Fruit fly (Drosophila melanogaster) whole organism, pupa: Measurements from ENCODE around the gene CG9389.

Experiments
- CG13204 ChIP-seq: fragments of 200-800 bp; sonication (Bioruptor generic); optimal IDR thresholded peaks from 2 replicates; lab custom pipeline; 2018; ENCODE audit warnings: missing biosample characterization, mild to moderate bottlenecking, missing genetic modification characterization, moderate library complexity
- CG17806 ChIP-seq: fragments of 200-800 bp; sonication (Bioruptor generic); optimal IDR thresholded peaks from 2 replicates; lab custom pipeline; 2018; ENCODE audit warnings: missing biosample characterization, mild to moderate bottlenecking, missing genetic modification characterization, moderate library complexity
- CG8301 ChIP-seq: fragments of 200-800 bp; sonication (Bioruptor generic); optimal IDR thresholded peaks from 2 replicates; lab custom pipeline; 2018; ENCODE audit warnings: missing biosample characterization, mild to moderate bottlenecking, missing genetic modification characterization
- CG9948 ChIP-seq: fragments of 200-800 bp; sonication (Bioruptor generic); optimal IDR thresholded peaks from 2 replicates; lab custom pipeline; 2018; ENCODE audit warnings: missing biosample characterization, mild to moderate bottlenecking, missing genetic modification characterization, moderate library complexity
- EcR ChIP-seq: fragments of 200-800 bp; sonication (Bioruptor generic); optimal IDR thresholded peaks from 3 replicates; lab custom pipeline; 2019; ENCODE audit warnings: missing biosample characterization, missing genetic modification characterization, mild to moderate bottlenecking, moderate library complexity, missing genetic modification reagents
- fd96Ca ChIP-seq: fragments of 200-800 bp; sonication (Bioruptor generic); IDR thresholded peaks from 3 replicates; pipeline ENCODE4 v1.3.6; 2022; ENCODE audit warnings: missing biosample characterization, missing genetic modification characterization
- gl ChIP-seq: fragments of 200-800 bp; sonication (Bioruptor generic); optimal IDR thresholded peaks from 2 replicates; lab custom pipeline; 2018; ENCODE audit warnings: missing biosample characterization, mild to moderate bottlenecking, missing genetic modification characterization
- rn ChIP-seq: fragments of 200-800 bp; sonication (Bioruptor generic); IDR thresholded peaks from 2 replicates; pipeline ENCODE4 v1.3.6; 2022; ENCODE audit warnings: missing biosample characterization, missing genetic modification characterization

DNA sequence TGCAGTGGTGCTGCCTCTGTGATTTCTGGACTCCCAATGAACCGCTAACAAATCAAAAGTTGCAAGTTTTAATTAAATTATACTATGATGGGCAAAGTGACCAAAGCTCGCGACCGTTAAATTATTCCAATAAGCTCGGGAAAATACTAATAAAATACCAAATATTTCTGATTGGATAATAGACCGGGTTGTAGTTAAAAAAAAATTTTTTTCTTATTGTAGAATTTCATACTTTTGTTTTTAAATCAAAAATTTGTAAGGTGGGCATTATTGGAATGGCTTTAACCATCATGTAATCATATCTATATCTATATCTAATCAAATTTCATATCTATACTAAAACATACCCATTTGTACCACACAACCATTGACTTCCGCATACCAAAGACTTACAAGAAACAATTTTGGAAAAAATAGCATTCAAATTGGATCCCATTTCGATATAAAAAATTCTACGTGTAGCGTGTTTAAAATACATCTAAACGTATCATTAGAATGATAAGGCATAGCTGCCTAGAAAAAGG, 2.5 kb downstream of the CG9389 start, which contains the start of gene CG9391:
- no peak for TF ChIP-seq CG13204 (GFP tag; lab: Kevin White, UChicago)
- TF ChIP-seq CG8301 (tag; lab: Kevin White, UChicago) = no peak
- no peak for TF ChIP-seq fd96Ca (GFP tag; lab: Robert Waterston, UW)
- no peak for TF ChIP-seq CG9948 (tag; lab: Kevin White, UChicago)
- no peak for TF ChIP-seq rn (GFP tag; lab: Robert Waterston, UW)
- no peak for TF ChIP-seq CG17806 (tag; lab: Kevin White, UChicago)
- TF ChIP-seq gl = no peak
- TF ChIP-seq EcR = no peak
